Fruit fly (Drosophila melanogaster) whole organism, prepupa: ENCODE data around the gene CG31221.
A peak's percentile ranks its signal among the peaks of the same experiment; 100 is the strongest.

Experiments
- Blimp-1 ChIP-seq: fragments of 200-800 bp; sonication (Bioruptor generic); optimal IDR thresholded peaks from 3 replicates; lab custom pipeline; 2017; ENCODE audit warnings: missing biosample characterization, missing genetic modification characterization, mild to moderate bottlenecking, moderate library complexity, missing genetic modification reagents
- CG10631 ChIP-seq: fragments of 200-800 bp; sonication (Bioruptor generic); optimal IDR thresholded peaks from 2 replicates; lab custom pipeline; 2016; ENCODE audit warnings: missing biosample characterization, missing genetic modification characterization
- CG10669 ChIP-seq: fragments of 200-800 bp; sonication (Bioruptor generic); optimal IDR thresholded peaks from 3 replicates; lab custom pipeline; 2018; ENCODE audit warnings: missing biosample characterization, mild to moderate bottlenecking, missing genetic modification characterization, moderate library complexity
- CG11294 ChIP-seq: fragments of 200-800 bp; sonication (Bioruptor generic); IDR thresholded peaks from 2 replicates; pipeline ENCODE4 v1.3.6; 2022; ENCODE audit warnings: missing biosample characterization, missing genetic modification characterization
- CG11902 ChIP-seq: fragments of 200-800 bp; sonication (Bioruptor generic); optimal IDR thresholded peaks from 3 replicates; lab custom pipeline; 2016; ENCODE audit warnings: missing biosample characterization, missing genetic modification characterization
- CG15336 ChIP-seq: fragments of 200-800 bp; sonication (Bioruptor generic); IDR thresholded peaks from 2 replicates; pipeline ENCODE4 v1.3.6; 2022; ENCODE audit warnings: missing biosample characterization, missing genetic modification characterization
- CG1621 ChIP-seq: fragments of 200-800 bp; sonication (Bioruptor generic); optimal IDR thresholded peaks from 3 replicates; lab custom pipeline; 2018; ENCODE audit warnings: missing biosample characterization, mild to moderate bottlenecking, missing genetic modification characterization
- CG16779 ChIP-seq: fragments of 200-800 bp; sonication (Bioruptor generic); optimal IDR thresholded peaks from 3 replicates; lab custom pipeline; 2017; ENCODE audit warnings: missing biosample characterization, mild to moderate bottlenecking, missing genetic modification characterization
- CG3032 ChIP-seq: fragments of 200-800 bp; optimal IDR thresholded peaks from 2 replicates; lab custom pipeline; 2019; ENCODE audit warnings: missing biosample characterization, mild to moderate bottlenecking, missing genetic modification characterization, moderate library complexity
- CG31627 ChIP-seq: fragments of 200-800 bp; sonication (Bioruptor generic); optimal IDR thresholded peaks from 3 replicates; lab custom pipeline; 2016; ENCODE audit warnings: missing biosample characterization, missing genetic modification characterization
- CG34406 ChIP-seq: fragments of 200-800 bp; sonication (Bioruptor generic); optimal IDR thresholded peaks from 3 replicates; lab custom pipeline; 2016; ENCODE audit warnings: missing biosample characterization, missing genetic modification characterization
- CG3919 ChIP-seq: fragments of 200-800 bp; sonication (Bioruptor generic); optimal IDR thresholded peaks from 3 replicates; lab custom pipeline; 2016; ENCODE audit warnings: missing biosample characterization, missing genetic modification characterization
- CG4318 ChIP-seq: fragments of 200-800 bp; sonication (Bioruptor generic); optimal IDR thresholded peaks from 3 replicates; lab custom pipeline; 2017; ENCODE audit warnings: missing biosample characterization, mild to moderate bottlenecking, missing genetic modification characterization
- CG6163 ChIP-seq: fragments of 200-800 bp; sonication (Bioruptor generic); IDR thresholded peaks from 3 replicates; pipeline ENCODE4 v1.3.6; 2022; ENCODE audit warnings: missing biosample characterization, missing genetic modification characterization
- CG6276 ChIP-seq: fragments of 200-800 bp; sonication (Bioruptor generic); optimal IDR thresholded peaks from 2 replicates; lab custom pipeline; 2017; ENCODE audit warnings: missing biosample characterization, mild to moderate bottlenecking, missing genetic modification characterization
- CG6792 ChIP-seq: fragments of 200-800 bp; sonication (Bioruptor generic); optimal IDR thresholded peaks from 3 replicates; lab custom pipeline; 2016; ENCODE audit warnings: missing biosample characterization, missing genetic modification characterization
- CG6808 ChIP-seq: fragments of 200-800 bp; sonication (Bioruptor generic); optimal IDR thresholded peaks from 3 replicates; lab custom pipeline; 2017; ENCODE audit warnings: missing biosample characterization, missing genetic modification characterization, mild to moderate bottlenecking, moderate library complexity, missing genetic modification reagents
- CG6854 ChIP-seq: fragments of 200-800 bp; sonication (Bioruptor generic); optimal IDR thresholded peaks from 2 replicates; lab custom pipeline; 2017; ENCODE audit warnings: missing biosample characterization, mild to moderate bottlenecking, missing genetic modification characterization
- CG7368 ChIP-seq: fragments of 200-800 bp; sonication (Bioruptor generic); optimal IDR thresholded peaks from 3 replicates; lab custom pipeline; 2016; ENCODE audit warnings: missing biosample characterization, missing genetic modification characterization
- CG8319 ChIP-seq: fragments of 200-800 bp; sonication (Bioruptor generic); optimal IDR thresholded peaks from 3 replicates; lab custom pipeline; 2016; ENCODE audit warnings: missing biosample characterization, missing genetic modification characterization
- CG8632 ChIP-seq: fragments of 200-800 bp; sonication (Bioruptor generic); optimal IDR thresholded peaks from 3 replicates; lab custom pipeline; 2016; ENCODE audit warnings: missing biosample characterization, missing genetic modification characterization
- CG9139 ChIP-seq: fragments of 200-800 bp; sonication (Bioruptor generic); optimal IDR thresholded peaks from 3 replicates; lab custom pipeline; 2017; ENCODE audit warnings: missing biosample characterization, mild to moderate bottlenecking, missing genetic modification characterization
- Eip75B ChIP-seq: fragments of 200-800 bp; sonication (Bioruptor generic); optimal IDR thresholded peaks from 3 replicates; lab custom pipeline; 2016; ENCODE audit warnings: missing biosample characterization, missing genetic modification characterization
- Eip78C ChIP-seq: fragments of 200-800 bp; sonication (Bioruptor generic); peaks from one replicate; lab custom pipeline; 2016; ENCODE audit warnings: missing biosample characterization, missing genetic modification characterization
- Eip93F ChIP-seq: fragments of 200-800 bp; sonication (Bioruptor generic); optimal IDR thresholded peaks from 2 replicates; lab custom pipeline; 2016; ENCODE audit warnings: missing biosample characterization, mild to moderate bottlenecking, missing genetic modification characterization
- Ets21C ChIP-seq: fragments of 200-800 bp; sonication (Bioruptor generic); optimal IDR thresholded peaks from 3 replicates; lab custom pipeline; 2016; ENCODE audit warnings: missing biosample characterization, missing genetic modification characterization
- Gug ChIP-seq: fragments of 200-800 bp; sonication (Bioruptor generic); IDR thresholded peaks from 2 replicates; pipeline ENCODE4 v1.3.6; 2022; ENCODE audit warnings: missing biosample characterization, missing genetic modification characterization
- Hr38 ChIP-seq: sonication (Bioruptor generic); optimal IDR thresholded peaks from 2 replicates; lab custom pipeline; 2016; ENCODE audit warnings: missing biosample characterization, missing genetic modification characterization
- Hr39 ChIP-seq: fragments of 200-800 bp; sonication (Bioruptor generic); optimal IDR thresholded peaks from 2 replicates; lab custom pipeline; 2016; ENCODE audit warnings: missing biosample characterization, missing genetic modification characterization
- Hr4 ChIP-seq: fragments of 200-800 bp; sonication (Bioruptor generic); optimal IDR thresholded peaks from 3 replicates; lab custom pipeline; 2016; ENCODE audit warnings: missing biosample characterization, missing genetic modification characterization
- Met ChIP-seq: fragments of 200-800 bp; sonication (Bioruptor generic); optimal IDR thresholded peaks from 3 replicates; lab custom pipeline; 2016; ENCODE audit warnings: missing biosample characterization, missing genetic modification characterization
- OdsH ChIP-seq: fragments of 200-800 bp; sonication (Bioruptor generic); optimal IDR thresholded peaks from 3 replicates; lab custom pipeline; 2016; ENCODE audit warnings: missing biosample characterization, missing genetic modification characterization
- Smox ChIP-seq: fragments of 200-800 bp; sonication (Bioruptor generic); optimal IDR thresholded peaks from 3 replicates; lab custom pipeline; 2016; ENCODE audit warnings: missing biosample characterization, missing genetic modification characterization
- Sox102F ChIP-seq: fragments of 200-800 bp; sonication (Bioruptor generic); optimal IDR thresholded peaks from 2 replicates; lab custom pipeline; 2016; ENCODE audit warnings: missing biosample characterization, mild to moderate bottlenecking, missing genetic modification characterization
- Sox15 ChIP-seq: fragments of 200-800 bp; sonication (Bioruptor generic); optimal IDR thresholded peaks from 3 replicates; lab custom pipeline; 2016; ENCODE audit warnings: missing biosample characterization, missing genetic modification characterization
- achi ChIP-seq: fragments of 200-800 bp; sonication (Bioruptor generic); optimal IDR thresholded peaks from 3 replicates; lab custom pipeline; 2016; ENCODE audit warnings: missing biosample characterization, missing genetic modification characterization
- acj6 ChIP-seq: fragments of 200-800 bp; sonication (Bioruptor generic); optimal IDR thresholded peaks from 3 replicates; lab custom pipeline; 2016; ENCODE audit warnings: missing biosample characterization, missing genetic modification characterization
- eg ChIP-seq: fragments of 200-800 bp; sonication (Bioruptor generic); IDR thresholded peaks from 3 replicates; pipeline ENCODE4 v1.3.6; 2022; ENCODE audit warnings: missing biosample characterization, missing genetic modification characterization
- esn ChIP-seq: fragments of 200-800 bp; sonication (Bioruptor generic); optimal IDR thresholded peaks from 2 replicates; lab custom pipeline; 2016; ENCODE audit warnings: missing biosample characterization, mild to moderate bottlenecking, missing genetic modification characterization, moderate library complexity
- fd59A ChIP-seq: fragments of 200-800 bp; sonication (Bioruptor generic); optimal IDR thresholded peaks from 2 replicates; lab custom pipeline; 2017; ENCODE audit warnings: missing biosample characterization, mild to moderate bottlenecking, missing genetic modification characterization, missing genetic modification reagents
- fd85E ChIP-seq: fragments of 200-800 bp; sonication (Bioruptor generic); optimal IDR thresholded peaks from 3 replicates; lab custom pipeline; 2016; ENCODE audit warnings: missing biosample characterization, missing genetic modification characterization
- fkh ChIP-seq: fragments of 200-800 bp; sonication (Bioruptor generic); optimal IDR thresholded peaks from 3 replicates; lab custom pipeline; 2017; ENCODE audit warnings: missing biosample characterization, mild to moderate bottlenecking, missing genetic modification characterization, moderate library complexity
- lz ChIP-seq: fragments of 200-800 bp; sonication (Bioruptor generic); optimal IDR thresholded peaks from 3 replicates; lab custom pipeline; 2016; ENCODE audit warnings: missing biosample characterization, missing genetic modification characterization
- net ChIP-seq: fragments of 200-800 bp; sonication (Bioruptor generic); optimal IDR thresholded peaks from 3 replicates; lab custom pipeline; 2016; ENCODE audit warnings: missing biosample characterization, missing genetic modification characterization
- pdm3 ChIP-seq: fragments of 200-800 bp; sonication (Bioruptor generic); optimal IDR thresholded peaks from 3 replicates; lab custom pipeline; 2016; ENCODE audit warnings: missing biosample characterization, missing genetic modification characterization
- salr ChIP-seq, 2 experiments: fragments of 200-800 bp; sonication (Bioruptor generic); optimal IDR thresholded peaks; 3 replicates each; lab custom pipeline; 2016 to 2018; ENCODE audit warnings: missing biosample characterization in 2 of 2, missing genetic modification characterization in 2 of 2, mild to moderate bottlenecking in 1 of 2
- spab ChIP-seq: fragments of 200-800 bp; sonication (Bioruptor generic); optimal IDR thresholded peaks from 2 replicates; lab custom pipeline; 2017; ENCODE audit warnings: missing biosample characterization, mild to moderate bottlenecking, missing genetic modification characterization, missing genetic modification reagents
- ss ChIP-seq, 2 experiments: fragments of 200-800 bp; sonication (Bioruptor generic); optimal IDR thresholded peaks; 2 replicates in 1 of 2; 3 replicates in 1 of 2; lab custom pipeline; 2017 to 2018; ENCODE audit warnings: mild to moderate bottlenecking in 2 of 2, missing biosample characterization in 2 of 2, missing genetic modification characterization in 2 of 2, moderate library complexity in 1 of 2
- svp ChIP-seq: fragments of 200-800 bp; sonication (Bioruptor generic); peaks from one replicate; lab custom pipeline; 2016; ENCODE audit warnings: missing biosample characterization, missing genetic modification characterization
- vri ChIP-seq: fragments of 200-800 bp; sonication (Bioruptor generic); optimal IDR thresholded peaks from 3 replicates; lab custom pipeline; 2016; ENCODE audit warnings: missing biosample characterization, mild to moderate bottlenecking, missing genetic modification characterization

Gene CG31221

DNA sequence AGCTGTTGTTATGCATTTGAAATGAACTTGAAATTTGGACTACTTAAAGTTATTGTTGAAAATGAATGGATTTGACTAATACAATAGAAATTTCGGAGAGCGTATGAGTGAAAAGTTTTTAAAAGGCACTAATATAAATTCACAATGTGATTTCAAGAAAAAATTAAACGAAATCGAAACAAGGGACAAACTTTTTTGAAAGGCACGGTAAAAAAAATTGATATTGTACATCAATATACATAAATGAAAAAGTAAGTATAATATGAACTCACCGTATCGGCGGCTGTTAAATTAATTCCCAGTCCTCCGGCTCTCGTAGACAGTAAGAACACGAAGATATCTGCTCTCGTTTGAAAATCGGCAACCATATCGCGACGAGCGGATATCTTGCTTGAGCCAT, 14.0 kb upstream of the CG31221 start, which contains the start of gene CG31244:
CG31244 (minus strand) TSS at position 101 of the 400 bp plus-strand sequence.
- TF ChIP-seq ss (GFP tag; optimal IDR thresholded peaks at IDR 0.05; lab: Kevin White, UChicago) (no peak), CG9139 (no peak), eg (GFP tag; lab: Robert Waterston, UW) (no peak), Gug (no peak), Eip78C (GFP tag; lab: Kevin White, UChicago) (no peak), acj6 (no peak), Hr38 (GFP tag; lab: Kevin White, UChicago) (no peak), CG34406 (GFP tag; lab: Kevin White, UChicago) (no peak), Met (no peak), Blimp-1 (no peak)

dm6 chr3R:19403096-19403515, 9.4 kb upstream of the CG31221 start, which contains the start of the genes Ino80 and Aptx:
Ino80 (minus strand) TSS chr3R:19403153.
Aptx (plus strand) TSS chr3R:19403455.
- TF ChIP-seq CG10669 (GFP tag; lab: Kevin White, UChicago) (peak; percentile 87), ss (GFP tag; optimal IDR thresholded peaks at IDR 0.05; lab: Kevin White, UChicago) (peak in 1 of 2 experiments; percentile 51), Eip93F (GFP tag; lab: Kevin White, UChicago) (peak; percentile 10), salr (GFP tag; optimal IDR thresholded peaks at IDR 0.05; lab: Kevin White, UChicago) (peak; percentile 81 to 91), CG8319 (GFP tag; lab: Kevin White, UChicago) (peak; percentile 70), CG6163 (peak; percentile 89), spab (GFP tag; lab: Kevin White, UChicago) (peak; percentile 77), CG10631 (GFP tag; lab: Kevin White, UChicago) (peak; percentile 96), CG1621 (no peak), Eip75B (GFP tag; lab: Kevin White, UChicago) (peak; percentile 94), achi (GFP tag; lab: Kevin White, UChicago) (peak; percentile 94), CG31627 (peak; percentile 96), Hr4 (GFP tag; lab: Kevin White, UChicago) (peak; percentile 95), esn (GFP tag; lab: Kevin White, UChicago) (peak; percentile 95), Sox15 (GFP tag; lab: Kevin White, UChicago) (peak; percentile 91), fd59A (peak; percentile 84), acj6 (peak; percentile 94), Blimp-1 (peak; percentile 54), CG4318 (GFP tag; lab: Kevin White, UChicago) (peak; percentile 86), fkh (GFP tag; lab: Kevin White, UChicago) (peak; percentile 69), CG11902 (peak; percentile 90), Sox102F (peak; percentile 92), Hr39 (GFP tag; lab: Kevin White, UChicago) (peak; percentile 96), CG3032 (tag; lab: Kevin White, UChicago) (peak; percentile 93), lz (GFP tag; lab: Kevin White, UChicago) (peak; percentile 96), CG16779 (tag; lab: Kevin White, UChicago) (peak; percentile 45), CG34406 (GFP tag; lab: Kevin White, UChicago) (peak; percentile 91), CG6792 (GFP tag; lab: Kevin White, UChicago) (peak; percentile 89), CG6276 (GFP tag; lab: Kevin White, UChicago) (no peak), CG11294 (GFP tag; lab: Robert Waterston, UW) (peak; percentile 88), vri (peak; percentile 87), CG8632 (GFP tag; lab: Kevin White, UChicago) (peak; percentile 89), Ets21C (GFP tag; lab: Kevin White, UChicago) (peak; percentile 91), Met (peak; percentile 94), eg (GFP tag; lab: Robert Waterston, UW) (peak; percentile 94), CG6854 (no peak), CG3919 (GFP tag; lab: Kevin White, UChicago) (peak; percentile 92), pdm3 (GFP tag; lab: Kevin White, UChicago) (peak; percentile 95), Smox (GFP tag; lab: Kevin White, UChicago) (peak; percentile 93), CG6808 (GFP tag; lab: Kevin White, UChicago) (peak; percentile 70), svp (GFP tag; lab: Kevin White, UChicago) (peak; percentile 97), OdsH (GFP tag; lab: Kevin White, UChicago) (peak; percentile 95), CG7368 (GFP tag; lab: Kevin White, UChicago) (peak; percentile 87), net (GFP tag; lab: Kevin White, UChicago) (peak; percentile 90), CG15336 (peak; percentile 86), fd85E (GFP tag; lab: Kevin White, UChicago) (peak; percentile 49)
